Fruit fly (Drosophila melanogaster): ENCODE measurements around the gene Nrg.

Nrg gene

DNA sequence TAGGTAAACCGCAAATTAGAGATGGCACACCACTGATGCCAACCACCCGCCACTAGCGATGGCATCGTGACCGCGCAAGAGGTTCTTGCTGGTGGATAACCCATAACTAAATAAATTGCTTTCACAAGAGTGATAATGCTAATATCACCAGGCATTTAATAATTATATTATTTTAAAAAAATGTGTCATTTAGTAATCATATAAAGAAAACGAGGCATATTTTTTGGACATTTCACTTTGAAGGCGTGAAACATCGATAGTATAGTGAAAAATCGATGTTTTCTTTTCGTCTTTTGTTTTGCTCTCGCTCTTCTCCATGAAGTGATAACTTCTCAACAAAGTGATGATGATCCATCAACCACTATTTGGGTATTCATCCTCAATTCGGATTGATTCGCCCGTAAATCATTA is 41.6 kb downstream of the Nrg start, which contains the start of gene IntS4 (continued):
- TF ChIP-seq tup (GFP tag; optimal IDR thresholded peaks at IDR 0.05) (peak; percentile 25), NK7.1 (GFP tag; optimal IDR thresholded peaks at IDR 0.05) (no peak), CG11085 (GFP tag; IDR thresholded peaks at IDR 0.05) (peak; percentile 68; the same call in 1 of the 2 replicates), z (GFP tag; IDR thresholded peaks at IDR 0.05) (no peak), CG6175 (GFP tag; IDR thresholded peaks at IDR 0.05) (no peak), fd64A (GFP tag; optimal IDR thresholded peaks at IDR 0.05) (no peak), esg (GFP tag; conservative IDR thresholded peaks at IDR 0.05) (no peak; the same call in 1 of the 2 replicates), tna (GFP tag; IDR thresholded peaks at IDR 0.05; ENCODE audit: partially characterized antibody) (peak; percentile 85; the same call in 1 of the 2 replicates), corto (GFP tag; optimal IDR thresholded peaks at IDR 0.05) (peak; percentile 60), hth (optimal IDR thresholded peaks at IDR 0.05) (no peak), Atf-2 (GFP tag; optimal IDR thresholded peaks at IDR 0.05) (no peak), CG6254 (GFP tag; optimal IDR thresholded peaks at IDR 0.05) (no peak), CG2199 (GFP tag; IDR thresholded peaks at IDR 0.05) (no peak), gt (GFP tag; IDR thresholded peaks at IDR 0.05) (no peak), da (GFP tag; optimal IDR thresholded peaks at IDR 0.05) (no peak), chn (GFP tag; optimal IDR thresholded peaks at IDR 0.05) (peak; percentile 49), Hr39 (optimal IDR thresholded peaks at IDR 0.05) (no peak), CG12236 (GFP tag; optimal IDR thresholded peaks at IDR 0.05) (no peak), CG2889 (GFP tag; IDR thresholded peaks at IDR 0.05) (no peak), row (GFP tag; IDR thresholded peaks at IDR 0.05) (peak; percentile 96), Aef1 (GFP tag; IDR thresholded peaks at IDR 0.05) (peak; percentile 50; the same call in 2 of the 3 replicates), CG12659 (GFP tag; optimal IDR thresholded peaks at IDR 0.05) (peak; percentile 65), CG12391 (tag; optimal IDR thresholded peaks at IDR 0.05) (peak; percentile 75), CG12744 (GFP tag; optimal IDR thresholded peaks at IDR 0.05) (no peak), CG18764 (GFP tag; optimal IDR thresholded peaks at IDR 0.05) (peak; percentile 54), Dek (tag; optimal IDR thresholded peaks at IDR 0.05) (peak; percentile 61), Dll (GFP tag; IDR thresholded peaks at IDR 0.05; ENCODE audit: partially characterized antibody) (peak; percentile 98), ems (GFP tag; optimal IDR thresholded peaks at IDR 0.05) (peak; percentile 46), eyg (GFP tag; optimal IDR thresholded peaks at IDR 0.05) (no peak), phol (tag; optimal IDR thresholded peaks at IDR 0.05) (peak; percentile 71), CG2712 (tag; optimal IDR thresholded peaks at IDR 0.05) (peak; percentile 71), gcm (GFP tag; optimal IDR thresholded peaks at IDR 0.05) (peak; percentile 29), Xbp1 (GFP tag; optimal IDR thresholded peaks at IDR 0.05) (peak; percentile 70), bsh (GFP tag; optimal IDR thresholded peaks at IDR 0.05) (peak in 1 of 2 experiments; percentile 48), HmgZ (tag; optimal IDR thresholded peaks at IDR 0.05) (peak; percentile 82), Gsc (GFP tag; IDR thresholded peaks at IDR 0.05) (no peak), CG4360 (GFP tag; IDR thresholded peaks at IDR 0.05) (0 out of 2 replicates have a peak, but pooled peaks have one; percentile 6), zen (tag; optimal IDR thresholded peaks at IDR 0.05) (peak; percentile 63), wek (GFP tag; optimal IDR thresholded peaks at IDR 0.05) (no peak), Hmr (GFP tag; optimal IDR thresholded peaks at IDR 0.05) (no peak), sc (optimal IDR thresholded peaks at IDR 0.05) (no peak), sc (GFP tag; optimal IDR thresholded peaks at IDR 0.05) (peak; percentile 24), Sox102F (GFP tag; optimal IDR thresholded peaks at IDR 0.05) (no peak), HmgD (GFP tag; optimal IDR thresholded peaks at IDR 0.05) (no peak), tio (GFP tag; optimal IDR thresholded peaks at IDR 0.05) (no peak), Blimp-1 (GFP tag; optimal IDR thresholded peaks at IDR 0.05) (no peak), GATAe (GFP tag; conservative IDR thresholded peaks at IDR 0.05) (no peak), ara (GFP tag; IDR thresholded peaks at IDR 0.05) (peak; percentile 48; the same call in 1 of the 2 replicates), CG9797 (GFP tag; optimal IDR thresholded peaks at IDR 0.05) (peak; percentile 50), CG33213 (GFP tag; optimal IDR thresholded peaks at IDR 0.05) (no peak), CrebB (tag; optimal IDR thresholded peaks at IDR 0.05) (peak; percentile 20), CG13624 (GFP tag; optimal IDR thresholded peaks at IDR 0.05) (peak; percentile 33)
